Worm (Caenorhabditis elegans) whole organism, L4 larva: ENCODE measurements around the gene Y54F10BM.6.

Source experiments
- D1046.2 ChIP-seq: fragments of 200-800 bp; sonication (Bioruptor generic); IDR thresholded peaks from 2 replicates; pipeline ENCODE4 v1.3.6; 2022; ENCODE audit warnings: missing genetic modification characterization, missing compliant biosample characterization
- F10B5.3 ChIP-seq: sonication (generic microtip); optimal IDR thresholded peaks from 2 replicates; lab custom pipeline; 2016; ENCODE audit warnings: mild to moderate bottlenecking, missing genetic modification characterization, missing compliant biosample characterization
- F49E8.2 ChIP-seq: sonication (generic microtip); optimal IDR thresholded peaks from 2 replicates; lab custom pipeline; 2016; ENCODE audit warnings: missing compliant biosample characterization, mild to moderate bottlenecking, missing genetic modification characterization, borderline replicate concordance
- T20F7.1 ChIP-seq: fragments of 200-800 bp; sonication (Bioruptor generic); optimal IDR thresholded peaks from 2 replicates; lab custom pipeline; 2018; ENCODE audit warnings: mild to moderate bottlenecking, missing genetic modification characterization, missing compliant biosample characterization
- T26A8.4 ChIP-seq: fragments of 200-800 bp; sonication (Bioruptor generic); IDR thresholded peaks from 2 replicates; pipeline ENCODE4 v1.3.6; 2022; ENCODE audit warnings: missing genetic modification characterization, missing compliant biosample characterization
- Y48G9A.11 ChIP-seq: fragments of 200-800 bp; sonication (Bioruptor generic); IDR thresholded peaks from 2 replicates; pipeline ENCODE4 v1.3.6; 2022; ENCODE audit warnings: missing genetic modification reagents, missing genetic modification characterization, missing compliant biosample characterization
- ZK337.2 ChIP-seq: fragments of 200-800 bp; sonication (Bioruptor generic); IDR thresholded peaks from 2 replicates; pipeline ENCODE4 v1.3.6; 2022; ENCODE audit warnings: missing genetic modification reagents, missing genetic modification characterization, missing compliant biosample characterization
- aly-2 ChIP-seq: sonication (generic microtip); optimal IDR thresholded peaks from 2 replicates; lab custom pipeline; 2018; ENCODE audit warnings: missing biosample characterization, missing genetic modification characterization
- ceh-28 ChIP-seq: fragments of 150-350 bp; optimal IDR thresholded peaks from 2 replicates; lab custom pipeline; 2014; ENCODE audit warnings: missing biosample characterization, missing genetic modification reagents, missing genetic modification characterization
- ceh-44 ChIP-seq: fragments of 200-800 bp; sonication (Bioruptor generic); IDR thresholded peaks from 2 replicates; pipeline ENCODE4 v1.3.6; 2022; ENCODE audit warnings: missing genetic modification reagents, missing genetic modification characterization, missing compliant biosample characterization
- cey-2 ChIP-seq: sonication (generic microtip); optimal IDR thresholded peaks from 3 replicates; lab custom pipeline; 2017; ENCODE audit warnings: missing genetic modification characterization, mild to moderate bottlenecking, missing compliant biosample characterization, antibody characterized with exemption, borderline replicate concordance; ENCODE audit not compliant: insufficient read depth
- daf-16 ChIP-seq, 3 experiments: sonication (generic microtip); optimal IDR thresholded peaks; 2 replicates each; lab custom pipeline; 2016 to 2017; ENCODE audit warnings: missing genetic modification characterization in 3 of 3, missing genetic modification reagents in 3 of 3, mild to moderate bottlenecking in 2 of 3, missing compliant biosample characterization in 2 of 3, missing biosample characterization in 1 of 3, moderate library complexity in 1 of 3
- daf-19 ChIP-seq: fragments of 200-800 bp; sonication (Bioruptor generic); conservative IDR thresholded peaks from 2 replicates; pipeline ENCODE4 v1.3.6; 2022; ENCODE audit warnings: missing genetic modification characterization, missing compliant biosample characterization
- daf-8 ChIP-seq: fragments of 200-800 bp; sonication (Bioruptor generic); IDR thresholded peaks from 2 replicates; pipeline ENCODE4 v1.3.6; 2022; ENCODE audit warnings: missing genetic modification characterization, missing compliant biosample characterization
- dmd-8 ChIP-seq: fragments of 200-800 bp; sonication (Bioruptor generic); IDR thresholded peaks from 2 replicates; pipeline ENCODE4 v1.3.6; 2022; ENCODE audit warnings: missing genetic modification characterization, missing compliant biosample characterization
- egl-43 ChIP-seq: fragments of 200-800 bp; sonication (Bioruptor generic); IDR thresholded peaks from 2 replicates; pipeline ENCODE4 v1.3.6; 2022; ENCODE audit warnings: missing genetic modification reagents, missing genetic modification characterization, missing compliant biosample characterization
- fos-1 ChIP-seq: fragments of 150-350 bp; optimal IDR thresholded peaks from 2 replicates; lab custom pipeline; 2014; ENCODE audit warnings: missing biosample characterization, missing genetic modification characterization
- hlh-11 ChIP-seq: fragments of 200-800 bp; sonication (Bioruptor generic); optimal IDR thresholded peaks from 2 replicates; lab custom pipeline; 2018; ENCODE audit warnings: mild to moderate bottlenecking, missing genetic modification characterization, missing compliant biosample characterization
- hlh-30 ChIP-seq: sonication (generic microtip); optimal IDR thresholded peaks from 2 replicates; lab custom pipeline; 2017; ENCODE audit warnings: antibody characterized with exemption, mild to moderate bottlenecking, missing genetic modification characterization, missing compliant biosample characterization; ENCODE audit not compliant: insufficient read depth
- lin-13 ChIP-seq: fragments of 150-350 bp; optimal IDR thresholded peaks from 2 replicates; lab custom pipeline; 2014; ENCODE audit warnings: missing biosample characterization, missing genetic modification reagents, missing genetic modification characterization
- lin-38 ChIP-seq: fragments of 200-800 bp; sonication (Bioruptor generic); IDR thresholded peaks from 2 replicates; pipeline ENCODE4 v1.3.6; 2022; ENCODE audit warnings: missing genetic modification reagents, missing genetic modification characterization, missing compliant biosample characterization
- lsy-2 ChIP-seq, 2 experiments: fragments of 150-350 bp in 1 of 2; sonication (generic microtip) in 1 of 2; optimal IDR thresholded peaks; 2 replicates each; lab custom pipeline; 2014 to 2017; ENCODE audit warnings: missing biosample characterization in 2 of 2, missing genetic modification characterization in 2 of 2
- mdt-29 ChIP-seq: fragments of 200-800 bp; sonication (Bioruptor generic); IDR thresholded peaks from 2 replicates; pipeline ENCODE4 v1.3.6; 2022; ENCODE audit warnings: missing genetic modification reagents, missing genetic modification characterization, missing compliant biosample characterization
- mep-1 ChIP-seq: fragments of 150-350 bp; sonication (generic microtip); optimal IDR thresholded peaks from 3 replicates; lab custom pipeline; 2014; ENCODE audit warnings: missing biosample characterization, missing genetic modification characterization
- mxl-2 ChIP-seq: fragments of 200-800 bp; sonication (Bioruptor generic); conservative IDR thresholded peaks from 2 replicates; pipeline ENCODE4 v1.3.6; 2022; ENCODE audit warnings: missing genetic modification reagents, missing genetic modification characterization, missing compliant biosample characterization
- nhr-111 ChIP-seq: fragments of 200-800 bp; sonication (Bioruptor generic); optimal IDR thresholded peaks from 2 replicates; lab custom pipeline; 2018; ENCODE audit warnings: mild to moderate bottlenecking, missing genetic modification characterization, missing compliant biosample characterization
- nhr-237 ChIP-seq: sonication (generic microtip); optimal IDR thresholded peaks from 2 replicates; lab custom pipeline; 2017; ENCODE audit warnings: missing biosample characterization, missing genetic modification characterization
- nhr-25 ChIP-seq: sonication (generic microtip); optimal IDR thresholded peaks from 2 replicates; lab custom pipeline; 2017; ENCODE audit warnings: missing genetic modification characterization, mild to moderate bottlenecking, missing compliant biosample characterization, antibody characterized with exemption, moderate library complexity, borderline replicate concordance; ENCODE audit not compliant: insufficient read depth
- nhr-28 ChIP-seq: fragments of 150-350 bp; optimal IDR thresholded peaks from 2 replicates; lab custom pipeline; 2014; ENCODE audit warnings: missing biosample characterization, missing genetic modification characterization
- nhr-6 ChIP-seq: fragments of 150-350 bp; optimal IDR thresholded peaks from 2 replicates; lab custom pipeline; 2014; ENCODE audit warnings: missing biosample characterization, missing genetic modification characterization
- pqm-1 ChIP-seq: sonication (generic microtip); optimal IDR thresholded peaks from 2 replicates; lab custom pipeline; 2017; ENCODE audit warnings: missing biosample characterization, missing genetic modification characterization
- spr-3 ChIP-seq: fragments of 200-800 bp; sonication (Bioruptor generic); optimal IDR thresholded peaks from 2 replicates; lab custom pipeline; 2018; ENCODE audit warnings: mild to moderate bottlenecking, missing genetic modification characterization, missing compliant biosample characterization
- tra-1 ChIP-seq: fragments of 200-800 bp; sonication (Bioruptor generic); IDR thresholded peaks from 2 replicates; pipeline ENCODE4 v1.3.6; 2022; ENCODE audit warnings: missing genetic modification reagents, missing genetic modification characterization, missing compliant biosample characterization
- unc-62 ChIP-seq, 3 experiments: fragments of 150-350 bp in 1 of 3; sonication (generic microtip); optimal IDR thresholded peaks in 2 of 3; peaks in 1 of 3; 1 replicate in 1 of 3; 2 replicates in 2 of 3; lab custom pipeline; 2014 to 2017; ENCODE audit warnings: missing biosample characterization in 3 of 3, missing genetic modification characterization in 3 of 3, missing genetic modification reagents in 3 of 3, missing genotype in 1 of 3
- ztf-11 ChIP-seq: fragments of 150-350 bp; optimal IDR thresholded peaks from 2 replicates; lab custom pipeline; 2014; ENCODE audit warnings: missing biosample characterization, missing genetic modification characterization
- ztf-7 ChIP-seq: fragments of 150-350 bp; optimal IDR thresholded peaks from 2 replicates; lab custom pipeline; 2014; ENCODE audit warnings: missing biosample characterization, missing genetic modification characterization

Y54F10BM.6 gene

ce11 chrIII:2271016-2271590, 8.1 kb downstream of the Y54F10BM.6 start:
- TF ChIP-seq lin-38 (GFP tag; lab: Robert Waterston, UW) = peak; percentile 67
- TF ChIP-seq, all 104 proteins: peak for 1; not testable (repeated sequence) for 103

- TF ChIP-seq pqm-1 (tag; lab: Kevin White, UChicago) = peak; percentile 5
- TF ChIP-seq egl-43 (GFP tag; lab: Robert Waterston, UW) = no peak
- TF ChIP-seq, all 104 proteins: peak for 1
Observed at ce11 chrIII:2272075-2272474, 9.0 kb downstream of the Y54F10BM.6 start, which contains the start of gene fbxa-48. fbxa-48 (minus strand) TSS chrIII:2272175.

DNA sequence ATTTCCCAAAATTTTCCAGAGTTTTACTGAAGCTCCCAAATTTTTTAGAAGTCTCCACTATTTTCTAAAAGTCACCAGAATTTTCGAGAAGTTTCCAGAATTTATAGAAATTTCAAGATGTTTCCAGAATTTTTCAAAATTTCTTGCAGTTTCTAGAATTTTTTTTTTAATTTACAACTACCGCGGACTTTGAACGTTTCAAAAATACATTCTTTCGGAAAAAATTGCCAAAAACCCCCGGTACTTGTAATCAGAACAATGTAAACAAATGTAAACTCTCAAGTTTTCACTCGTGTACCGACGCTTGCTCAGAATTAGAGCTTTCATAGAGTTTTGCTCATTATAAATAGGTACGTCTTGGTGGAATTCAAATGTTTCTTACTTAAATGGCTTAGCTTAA, 9.7 kb downstream of the Y54F10BM.6 start, which contains the start of gene fbxa-39:
TSS of gene fbxa-39 (plus strand) at position 301 of the 400 bp plus-strand sequence.
- TF ChIP-seq aly-2 (no peak), hlh-11 (no peak), lin-13 (GFP tag; lab: Kevin White, UChicago) (no peak), daf-8 (GFP tag; lab: Robert Waterston, UW) (no peak), ZK337.2 (GFP tag; lab: Robert Waterston, UW) (no peak), T26A8.4 (GFP tag; lab: Robert Waterston, UW) (no peak), mxl-2 (no peak), fos-1 (tag; lab: Kevin White, UChicago) (no peak)

ce11 chrIII:2276842-2277241, 13.8 kb downstream of the Y54F10BM.6 start, which contains the start of gene Y54F10BM.21:
Y54F10BM.21 (plus strand) TSS chrIII:2277142.
- TF ChIP-seq ceh-28 (tag; lab: Kevin White, UChicago) = no peak
- TF ChIP-seq mep-1 (tag; lab: Kevin White, UChicago) = no peak
- no peak for TF ChIP-seq daf-19
- no peak for TF ChIP-seq T20F7.1 (GFP tag; lab: Kevin White, UChicago)
- TF ChIP-seq nhr-237 = no peak
- no peak for TF ChIP-seq Y48G9A.11 (GFP tag; lab: Robert Waterston, UW)
- no peak for TF ChIP-seq daf-16 (GFP tag; optimal IDR thresholded peaks at IDR 0.05; lab: Kevin White, UChicago)
- TF ChIP-seq daf-16 (tag; optimal IDR thresholded peaks at IDR 0.05; lab: Kevin White, UChicago) = no peak
- TF ChIP-seq T26A8.4 (GFP tag; lab: Robert Waterston, UW) = no peak
- no peak for TF ChIP-seq F10B5.3 (tag; lab: Kevin White, UChicago)
- no peak for TF ChIP-seq nhr-111
- TF ChIP-seq tra-1 (GFP tag; lab: Robert Waterston, UW) = no peak
- no peak for TF ChIP-seq hlh-30
- TF ChIP-seq cey-2 (tag; lab: Kevin White, UChicago) = no peak
- no peak for TF ChIP-seq ztf-11 (tag; lab: Kevin White, UChicago)
- TF ChIP-seq mdt-29 = no peak

DNA sequence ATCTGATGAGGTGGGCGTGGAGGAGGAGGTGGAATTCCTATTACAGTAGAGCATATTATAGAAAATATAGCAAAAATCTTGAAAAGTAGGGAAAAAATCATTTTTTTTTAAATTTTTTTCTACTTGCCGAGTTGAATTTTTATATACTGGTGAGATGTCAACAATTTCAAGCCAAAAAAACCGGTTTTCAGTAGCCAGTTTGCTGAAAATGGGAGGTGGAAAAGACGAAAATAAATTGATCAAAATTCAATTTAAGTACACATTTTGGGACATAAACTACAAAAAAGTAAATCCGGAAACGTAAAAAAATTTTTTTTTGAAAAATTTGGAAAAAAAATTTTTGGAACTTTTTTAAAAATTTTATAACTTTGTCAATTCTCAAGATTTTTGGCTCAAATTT, 16.4 kb downstream of the Y54F10BM.6 start, which contains the start of gene Y54F10BM.23:
TSS of gene Y54F10BM.23 (minus strand) at position 101 of the 400 bp plus-strand sequence.
- no peak for TF ChIP-seq hlh-30
- no peak for TF ChIP-seq lin-38 (GFP tag; lab: Robert Waterston, UW)
- TF ChIP-seq nhr-28 (tag; lab: Kevin White, UChicago) = no peak
- no peak for TF ChIP-seq spr-3 (GFP tag; lab: Kevin White, UChicago)
- TF ChIP-seq ztf-7 (tag; lab: Kevin White, UChicago) = no peak
- TF ChIP-seq dmd-8 (GFP tag; lab: Robert Waterston, UW) = no peak
- TF ChIP-seq unc-62 (GFP tag; optimal IDR thresholded peaks at IDR 0.05 in 1 of 2; lab: Kevin White, UChicago) = no peak
- no peak for TF ChIP-seq unc-62 (tag; optimal IDR thresholded peaks at IDR 0.05; lab: Kevin White, UChicago)
- no peak for TF ChIP-seq lsy-2 (tag; optimal IDR thresholded peaks at IDR 0.05; lab: Kevin White, UChicago)
- TF ChIP-seq F49E8.2 (tag; lab: Kevin White, UChicago) = no peak
- TF ChIP-seq D1046.2 (GFP tag; lab: Robert Waterston, UW) = no peak
- TF ChIP-seq ztf-11 (tag; lab: Kevin White, UChicago) = no peak
- no peak for TF ChIP-seq nhr-6
- TF ChIP-seq nhr-25 (tag; lab: Kevin White, UChicago) = no peak
- TF ChIP-seq ceh-44 (GFP tag; lab: Robert Waterston, UW) = no peak
- TF ChIP-seq ZK337.2 (GFP tag; lab: Robert Waterston, UW) = no peak
